Worm (Caenorhabditis elegans) whole organism, late embryonic: ENCODE data around the gene fip-5.

Experiments used
- pag-3 ChIP-seq: sonication (generic microtip); optimal IDR thresholded peaks from 2 replicates; lab custom pipeline; 2016; ENCODE audit warnings: missing compliant biosample characterization, missing genetic modification characterization, borderline replicate concordance
- pros-1 ChIP-seq: fragments of 150-350 bp; optimal IDR thresholded peaks from 2 replicates; lab custom pipeline; 2014; ENCODE audit warnings: missing biosample characterization, missing genetic modification reagents, missing genetic modification characterization
- unc-55 ChIP-seq: sonication (generic microtip); optimal IDR thresholded peaks from 2 replicates; lab custom pipeline; 2017; ENCODE audit warnings: missing biosample characterization, missing genetic modification reagents, missing genetic modification characterization
- ztf-16 ChIP-seq: sonication (generic microtip); optimal IDR thresholded peaks from 2 replicates; lab custom pipeline; 2017; ENCODE audit warnings: missing genetic modification characterization, missing compliant biosample characterization

DNA sequence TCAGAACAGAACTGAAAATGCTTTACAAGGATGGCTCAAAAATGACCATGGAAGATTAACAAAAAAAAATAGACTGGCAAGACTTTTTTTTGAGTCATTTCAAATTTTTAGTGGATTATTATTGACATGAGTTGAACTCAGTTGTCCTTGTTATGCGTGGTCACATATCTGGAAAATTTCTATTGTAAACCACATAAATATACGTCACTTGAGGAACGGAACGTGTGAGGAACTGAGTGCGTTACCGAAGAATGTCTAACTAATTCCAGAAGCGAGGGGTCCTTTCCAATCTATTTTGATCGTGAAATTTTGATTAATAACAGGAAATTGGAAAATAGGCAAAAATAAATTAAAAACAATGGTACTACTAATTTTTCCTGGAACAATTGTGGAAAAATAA lies 40.2 kb upstream of the fip-5 start:
- TF ChIP-seq unc-55 (GFP tag; lab: Kevin White, UChicago) (no peak), pag-3 (tag; lab: Kevin White, UChicago) (no peak), pros-1 (tag; lab: Kevin White, UChicago) (no peak), ztf-16 (no peak)
